Worm (Caenorhabditis elegans) whole organism, mixed stage, embryonic: ENCODE results near the gene epg-5.

Experiments
- elt-1 ChIP-seq: sonication (generic microtip); optimal IDR thresholded peaks from 2 replicates; lab custom pipeline; 2017; ENCODE audit warnings: missing genetic modification characterization, mild to moderate bottlenecking, missing compliant biosample characterization, antibody characterized with exemption, moderate library complexity, borderline replicate concordance; ENCODE audit not compliant: insufficient read depth
- lsy-2 ChIP-seq: fragments of 150-350 bp; optimal IDR thresholded peaks from 2 replicates; lab custom pipeline; 2014; ENCODE audit warnings: missing biosample characterization, missing genetic modification characterization
- mep-1 ChIP-seq: fragments of 150-350 bp; optimal IDR thresholded peaks from 2 replicates; lab custom pipeline; 2017; ENCODE audit warnings: missing biosample characterization, missing genetic modification reagents, missing genetic modification characterization, inconsistent platforms
- nhr-28 ChIP-seq: fragments of 150-350 bp; optimal IDR thresholded peaks from 2 replicates; lab custom pipeline; 2014; ENCODE audit warnings: missing biosample characterization, missing genetic modification characterization
- sem-2 ChIP-seq: fragments of 200-800 bp; sonication (Bioruptor generic); optimal IDR thresholded peaks from 2 replicates; lab custom pipeline; 2018; ENCODE audit warnings: mild to moderate bottlenecking, missing genetic modification characterization, missing compliant biosample characterization
- unc-39 ChIP-seq: fragments of 150-350 bp; optimal IDR thresholded peaks from 2 replicates; lab custom pipeline; 2014; ENCODE audit warnings: missing biosample characterization, missing genetic modification characterization

- TF ChIP-seq elt-1 (tag; lab: Kevin White, UChicago), result no peak
- no peak for TF ChIP-seq nhr-28
- TF ChIP-seq unc-39 (tag; lab: Kevin White, UChicago), result no peak
- no peak for TF ChIP-seq lsy-2
- no peak for TF ChIP-seq mep-1 (tag; lab: Kevin White, UChicago)
- TF ChIP-seq sem-2 (GFP tag; lab: Kevin White, UChicago), result no peak
Observed at ce11 chrII:6558887-6559286, 50.3 kb downstream of the epg-5 start.
